Worm (Caenorhabditis elegans) whole organism, L4 larva: ENCODE measurements around the gene eff-1.

Experiments used
- D1046.2 ChIP-seq: fragments of 200-800 bp; sonication (Bioruptor generic); IDR thresholded peaks from 2 replicates; pipeline ENCODE4 v1.3.6; 2022; ENCODE audit warnings: missing genetic modification characterization, missing compliant biosample characterization
- F44E2.7 ChIP-seq: fragments of 200-800 bp; sonication (Bioruptor generic); IDR thresholded peaks from 2 replicates; pipeline ENCODE4 v2.1.2; 2022; ENCODE audit warnings: missing genetic modification characterization, missing compliant biosample characterization
- T26A8.4 ChIP-seq: fragments of 200-800 bp; sonication (Bioruptor generic); IDR thresholded peaks from 2 replicates; pipeline ENCODE4 v1.3.6; 2022; ENCODE audit warnings: missing genetic modification characterization, missing compliant biosample characterization
- Y75B8A.6 ChIP-seq: fragments of 200-800 bp; sonication (Bioruptor generic); IDR thresholded peaks from 2 replicates; pipeline ENCODE4 v1.3.6; 2022; ENCODE audit warnings: missing genetic modification reagents, missing genetic modification characterization, missing compliant biosample characterization
- aha-1 ChIP-seq: fragments of 150-350 bp; peaks from one replicate; lab custom pipeline; 2014; ENCODE audit warnings: missing biosample characterization, missing genetic modification characterization
- aly-2 ChIP-seq: sonication (generic microtip); optimal IDR thresholded peaks from 2 replicates; lab custom pipeline; 2018; ENCODE audit warnings: missing biosample characterization, missing genetic modification characterization
- ama-1 ChIP-seq: fragments of 150-350 bp; optimal IDR thresholded peaks from 2 replicates; lab custom pipeline; 2014; ENCODE audit warnings: inconsistent platforms, mixed read lengths
- ceh-20 ChIP-seq: fragments of 200-800 bp; sonication (Bioruptor generic); IDR thresholded peaks from 2 replicates; pipeline ENCODE4 v1.3.6; 2022; ENCODE audit warnings: missing genetic modification reagents, missing genetic modification characterization, missing compliant biosample characterization
- ceh-44 ChIP-seq: fragments of 200-800 bp; sonication (Bioruptor generic); IDR thresholded peaks from 2 replicates; pipeline ENCODE4 v1.3.6; 2022; ENCODE audit warnings: missing genetic modification reagents, missing genetic modification characterization, missing compliant biosample characterization
- ceh-82 ChIP-seq: sonication (generic microtip); optimal IDR thresholded peaks from 2 replicates; lab custom pipeline; 2017; ENCODE audit warnings: missing biosample characterization, missing genetic modification characterization
- ces-1 ChIP-seq: fragments of 150-350 bp; sonication (generic microtip); optimal IDR thresholded peaks from 4 replicates; lab custom pipeline; 2014; ENCODE audit warnings: missing biosample characterization, missing genetic modification reagents, missing genetic modification characterization
- cey-2 ChIP-seq: sonication (generic microtip); optimal IDR thresholded peaks from 3 replicates; lab custom pipeline; 2017; ENCODE audit warnings: missing genetic modification characterization, mild to moderate bottlenecking, missing compliant biosample characterization, antibody characterized with exemption, borderline replicate concordance; ENCODE audit not compliant: insufficient read depth
- daf-12 ChIP-seq: fragments of 150-350 bp; optimal IDR thresholded peaks from 2 replicates; lab custom pipeline; 2014; ENCODE audit warnings: missing biosample characterization, missing genetic modification reagents, missing genetic modification characterization
- daf-16 ChIP-seq, 3 experiments: sonication (generic microtip); optimal IDR thresholded peaks; 2 replicates each; lab custom pipeline; 2016 to 2017; ENCODE audit warnings: missing genetic modification characterization in 3 of 3, missing genetic modification reagents in 3 of 3, mild to moderate bottlenecking in 2 of 3, missing compliant biosample characterization in 2 of 3, missing biosample characterization in 1 of 3, moderate library complexity in 1 of 3
- daf-8 ChIP-seq: fragments of 200-800 bp; sonication (Bioruptor generic); IDR thresholded peaks from 2 replicates; pipeline ENCODE4 v1.3.6; 2022; ENCODE audit warnings: missing genetic modification characterization, missing compliant biosample characterization
- dmd-6 ChIP-seq: fragments of 200-800 bp; sonication (Bioruptor generic); IDR thresholded peaks from 2 replicates; pipeline ENCODE4 v1.3.6; 2022; ENCODE audit warnings: missing genetic modification reagents, missing genetic modification characterization, missing compliant biosample characterization
- dpl-1 ChIP-seq: fragments of 150-350 bp; optimal IDR thresholded peaks from 2 replicates; lab custom pipeline; 2014; ENCODE audit warnings: missing biosample characterization, missing genetic modification reagents, missing genetic modification characterization
- dve-1 ChIP-seq: sonication (generic microtip); optimal IDR thresholded peaks from 2 replicates; lab custom pipeline; 2017; ENCODE audit warnings: antibody characterized with exemption, mild to moderate bottlenecking, missing genetic modification characterization, missing compliant biosample characterization; ENCODE audit not compliant: insufficient read depth
- egl-27 ChIP-seq: sonication (generic microtip); optimal IDR thresholded peaks from 3 replicates; lab custom pipeline; 2017; ENCODE audit warnings: missing biosample characterization, missing genetic modification reagents, missing genetic modification characterization
- fkh-10 ChIP-seq: fragments of 150-350 bp; optimal IDR thresholded peaks from 2 replicates; lab custom pipeline; 2014; ENCODE audit warnings: missing biosample characterization, missing genetic modification reagents, missing genetic modification characterization
- hif-1 ChIP-seq, 2 experiments: sonication (generic microtip); optimal IDR thresholded peaks; 2 replicates each; lab custom pipeline; 2016 to 2017; ENCODE audit warnings: missing compliant biosample characterization in 2 of 2, missing genetic modification characterization in 2 of 2, missing genetic modification reagents in 2 of 2, missing genotype in 2 of 2, mild to moderate bottlenecking in 1 of 2
- hlh-11 ChIP-seq: fragments of 200-800 bp; sonication (Bioruptor generic); optimal IDR thresholded peaks from 2 replicates; lab custom pipeline; 2018; ENCODE audit warnings: mild to moderate bottlenecking, missing genetic modification characterization, missing compliant biosample characterization
- hlh-30 ChIP-seq: sonication (generic microtip); optimal IDR thresholded peaks from 2 replicates; lab custom pipeline; 2017; ENCODE audit warnings: antibody characterized with exemption, mild to moderate bottlenecking, missing genetic modification characterization, missing compliant biosample characterization; ENCODE audit not compliant: insufficient read depth
- jun-1 ChIP-seq: fragments of 150-350 bp; optimal IDR thresholded peaks from 2 replicates; lab custom pipeline; 2014; ENCODE audit warnings: missing biosample characterization, missing genetic modification reagents, missing genetic modification characterization
- lim-7 ChIP-seq: fragments of 200-800 bp; sonication (Bioruptor generic); IDR thresholded peaks from 2 replicates; pipeline ENCODE4 v1.3.6; 2022; ENCODE audit warnings: missing genetic modification characterization, missing compliant biosample characterization
- lin-1 ChIP-seq: fragments of 200-800 bp; sonication (Bioruptor generic); IDR thresholded peaks from 2 replicates; pipeline ENCODE4 v1.3.6; 2022; ENCODE audit warnings: missing genetic modification reagents, missing genetic modification characterization, missing compliant biosample characterization
- lin-29 ChIP-seq: fragments of 200-800 bp; sonication (Bioruptor generic); IDR thresholded peaks from 2 replicates; pipeline ENCODE4 v1.3.6; 2022; ENCODE audit warnings: missing genetic modification reagents, missing genetic modification characterization, missing compliant biosample characterization
- madf-9 ChIP-seq: fragments of 200-800 bp; sonication (Bioruptor generic); conservative IDR thresholded peaks from 2 replicates; pipeline ENCODE4 v1.3.6; 2022; ENCODE audit warnings: missing genetic modification reagents, missing genetic modification characterization, missing compliant biosample characterization
- nhr-102 ChIP-seq: sonication (generic microtip); optimal IDR thresholded peaks from 2 replicates; lab custom pipeline; 2016; ENCODE audit warnings: mild to moderate bottlenecking, missing genetic modification characterization, moderate library complexity, missing compliant biosample characterization
- nhr-11 ChIP-seq: fragments of 150-350 bp; optimal IDR thresholded peaks from 2 replicates; lab custom pipeline; 2014; ENCODE audit warnings: missing biosample characterization, missing genetic modification characterization
- nhr-28 ChIP-seq: fragments of 150-350 bp; optimal IDR thresholded peaks from 2 replicates; lab custom pipeline; 2014; ENCODE audit warnings: missing biosample characterization, missing genetic modification characterization
- nhr-42 ChIP-seq: fragments of 200-800 bp; sonication (Bioruptor generic); IDR thresholded peaks from 2 replicates; pipeline ENCODE4 v1.3.6; 2022; ENCODE audit warnings: missing genetic modification characterization, missing compliant biosample characterization
- nhr-48 ChIP-seq: sonication (generic microtip); optimal IDR thresholded peaks from 2 replicates; lab custom pipeline; 2016; ENCODE audit warnings: mild to moderate bottlenecking, missing genetic modification characterization, missing compliant biosample characterization
- nhr-77 ChIP-seq: fragments of 150-350 bp; optimal IDR thresholded peaks from 2 replicates; lab custom pipeline; 2014; ENCODE audit warnings: missing biosample characterization, missing genetic modification characterization
- pha-4 ChIP-seq, 2 experiments: fragments of 150-350 bp in 1 of 2; fragments of 200-800 bp in 1 of 2; sonication (Bioruptor generic) in 1 of 2; IDR thresholded peaks in 1 of 2; optimal IDR thresholded peaks in 1 of 2; 2 replicates each; pipeline versions ENCODE4 v1.3.6 to Lab custom; 2014 to 2022; ENCODE audit warnings: missing genetic modification characterization in 2 of 2, missing genetic modification reagents in 2 of 2, missing biosample characterization in 1 of 2, missing compliant biosample characterization in 1 of 2
- pqm-1 ChIP-seq: sonication (generic microtip); optimal IDR thresholded peaks from 2 replicates; lab custom pipeline; 2017; ENCODE audit warnings: missing biosample characterization, missing genetic modification characterization
- saeg-2 ChIP-seq: fragments of 200-800 bp; sonication (Bioruptor generic); IDR thresholded peaks from 2 replicates; pipeline ENCODE4 v1.3.6; 2022; ENCODE audit warnings: missing genetic modification reagents, missing genetic modification characterization, missing compliant biosample characterization
- set-16 ChIP-seq: fragments of 200-800 bp; sonication (Bioruptor generic); IDR thresholded peaks from 2 replicates; pipeline ENCODE4 v1.3.6; 2022; ENCODE audit warnings: missing genetic modification reagents, missing genetic modification characterization, missing compliant biosample characterization
- skn-1 ChIP-seq: fragments of 150-350 bp; optimal IDR thresholded peaks from 2 replicates; lab custom pipeline; 2014; ENCODE audit warnings: missing biosample characterization, missing genetic modification characterization
- snpc-1.2 ChIP-seq: fragments of 200-800 bp; sonication (Bioruptor generic); IDR thresholded peaks from 2 replicates; pipeline ENCODE4 v1.3.6; 2022; ENCODE audit warnings: missing genetic modification reagents, missing genetic modification characterization, missing compliant biosample characterization
- snpc-4 ChIP-seq: fragments of 150-350 bp; optimal IDR thresholded peaks from 2 replicates; lab custom pipeline; 2014; ENCODE audit warnings: missing biosample characterization, missing genetic modification characterization
- tra-1 ChIP-seq: fragments of 200-800 bp; sonication (Bioruptor generic); IDR thresholded peaks from 2 replicates; pipeline ENCODE4 v1.3.6; 2022; ENCODE audit warnings: missing genetic modification reagents, missing genetic modification characterization, missing compliant biosample characterization
- unc-130 ChIP-seq: sonication (generic microtip); optimal IDR thresholded peaks from 2 replicates; lab custom pipeline; 2016; ENCODE audit warnings: missing genetic modification reagents, missing genetic modification characterization, missing compliant biosample characterization
- unc-39 ChIP-seq: sonication (generic microtip); optimal IDR thresholded peaks from 2 replicates; lab custom pipeline; 2017; ENCODE audit warnings: missing biosample characterization, missing genetic modification characterization
- ztf-7 ChIP-seq: fragments of 150-350 bp; optimal IDR thresholded peaks from 2 replicates; lab custom pipeline; 2014; ENCODE audit warnings: missing biosample characterization, missing genetic modification characterization

eff-1 gene

ce11 chrII:8390751-8391150, 44.3 kb downstream of the eff-1 start, which contains the start of gene F49E12.10:
Gene F49E12.10, plus strand, starts transcription at chrII:8391051.
- TF ChIP-seq lin-29 (GFP tag; lab: Robert Waterston, UW) (no peak), fkh-10 (GFP tag; lab: Kevin White, UChicago) (no peak), unc-130 (GFP tag; lab: Kevin White, UChicago) (no peak), snpc-1.2 (GFP tag; lab: Robert Waterston, UW) (no peak), ceh-82 (tag; lab: Kevin White, UChicago) (no peak), pqm-1 (tag; lab: Kevin White, UChicago) (peak; percentile 25), ceh-20 (GFP tag; lab: Robert Waterston, UW) (no peak), D1046.2 (GFP tag; lab: Robert Waterston, UW) (no peak), nhr-48 (tag; lab: Kevin White, UChicago) (no peak), nhr-11 (tag; lab: Kevin White, UChicago) (no peak), unc-39 (no peak), aly-2 (tag; lab: Kevin White, UChicago) (no peak), snpc-4 (tag; lab: Kevin White, UChicago) (no peak), nhr-42 (no peak), set-16 (GFP tag; lab: Robert Waterston, UW) (no peak), dmd-6 (GFP tag; lab: Robert Waterston, UW) (peak; percentile 38; the same call in 1 of the 2 replicates), saeg-2 (GFP tag; lab: Robert Waterston, UW) (no peak), ceh-44 (no peak), pha-4 (GFP tag; IDR thresholded peaks at IDR 0.05; lab: Robert Waterston, UW) (no peak), pha-4 (tag; optimal IDR thresholded peaks at IDR 0.05; lab: Kevin White, UChicago) (no peak), egl-27 (tag; lab: Kevin White, UChicago) (no peak), nhr-28 (peak; percentile 8), hlh-30 (tag; lab: Kevin White, UChicago) (no peak), cey-2 (tag; lab: Kevin White, UChicago) (no peak), skn-1 (no peak)

DNA sequence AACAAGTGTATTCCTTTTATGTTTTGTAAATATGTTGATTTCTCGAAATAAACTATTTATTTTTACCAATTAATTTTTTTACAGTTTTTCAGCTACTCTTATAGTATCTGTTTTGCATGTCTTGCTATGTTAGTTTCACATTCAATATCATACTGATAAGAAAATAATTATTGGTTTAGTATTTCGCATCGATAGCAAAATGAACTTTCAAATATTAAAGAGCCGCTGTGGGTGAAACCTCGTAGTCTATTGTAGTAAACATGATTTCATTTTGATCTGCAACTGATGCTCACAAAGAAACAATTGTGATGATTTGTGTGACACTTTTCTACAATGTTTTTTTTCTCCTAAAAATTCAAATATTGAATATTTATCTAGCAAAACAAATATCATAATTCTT, 45.7 kb downstream of the eff-1 start:
- TF ChIP-seq F44E2.7 (GFP tag; lab: Robert Waterston, UW) = no peak
- TF ChIP-seq ceh-82 (tag; lab: Kevin White, UChicago) = no peak
- no peak for TF ChIP-seq T26A8.4 (GFP tag; lab: Robert Waterston, UW)
- no peak for TF ChIP-seq madf-9 (GFP tag; lab: Robert Waterston, UW)
- no peak for TF ChIP-seq nhr-102 (tag; lab: Kevin White, UChicago)
- TF ChIP-seq nhr-28 = peak; percentile 77
- no peak for TF ChIP-seq Y75B8A.6
- peak; percentile 11 for TF ChIP-seq nhr-77 (tag; lab: Kevin White, UChicago)
- no peak for TF ChIP-seq ces-1 (GFP tag; lab: Kevin White, UChicago)
- peak; percentile 1 for TF ChIP-seq hlh-11 (tag; lab: Kevin White, UChicago)
- no peak for TF ChIP-seq hif-1 (tag; optimal IDR thresholded peaks at IDR 0.05; lab: Kevin White, UChicago)
- no peak for TF ChIP-seq nhr-11 (tag; lab: Kevin White, UChicago)
- no peak for TF ChIP-seq tra-1 (GFP tag; lab: Robert Waterston, UW)
- TF ChIP-seq daf-8 = no peak
- TF ChIP-seq jun-1 (tag; lab: Kevin White, UChicago) = no peak
- no peak for TF ChIP-seq daf-12 (tag; lab: Kevin White, UChicago)
- no peak for TF ChIP-seq fkh-10 (GFP tag; lab: Kevin White, UChicago)
- TF ChIP-seq aha-1 (tag; lab: Kevin White, UChicago) = no peak
- TF ChIP-seq lin-1 (GFP tag; lab: Robert Waterston, UW) = no peak
- no peak for TF ChIP-seq daf-16 (GFP tag; optimal IDR thresholded peaks at IDR 0.05; lab: Kevin White, UChicago)
- TF ChIP-seq daf-16 (tag; optimal IDR thresholded peaks at IDR 0.05; lab: Kevin White, UChicago) = peak; percentile 37
- no peak for TF ChIP-seq ama-1 (lab: Kevin White, UChicago)
- TF ChIP-seq lim-7 = no peak
- TF ChIP-seq pqm-1 (tag; lab: Kevin White, UChicago) = peak; percentile 62
- peak; percentile 27; the same call in 1 of the 2 replicates for TF ChIP-seq dmd-6 (GFP tag; lab: Robert Waterston, UW)
- peak; percentile 3 for TF ChIP-seq dve-1 (tag; lab: Kevin White, UChicago)
- no peak for TF ChIP-seq ztf-7 (tag; lab: Kevin White, UChicago)
- TF ChIP-seq dpl-1 (GFP tag; lab: Kevin White, UChicago) = no peak
- TF ChIP-seq, all 104 proteins: peak for 7
